Worm (Caenorhabditis elegans): Measurements from ENCODE around the gene flcn-1.

The flcn-1 gene

ce11 chrII:6941520-6941919 lies 13.0 kb downstream of the flcn-1 start:
- TF ChIP-seq unc-130 (tag; optimal IDR thresholded peaks at IDR 0.05) (no peak), fkh-8 (tag; optimal IDR thresholded peaks at IDR 0.05) (peak; percentile 17), nhr-71 (tag; optimal IDR thresholded peaks at IDR 0.05) (peak; percentile 6), ets-5 (GFP tag; IDR thresholded peaks at IDR 0.05) (no peak), fkh-10 (GFP tag; optimal IDR thresholded peaks at IDR 0.05) (peak; percentile 7), unc-86 (tag; optimal IDR thresholded peaks at IDR 0.05) (peak; percentile 25), lin-14 (GFP tag; optimal IDR thresholded peaks at IDR 0.05) (peak; percentile 70)

ce11 chrII:6943299-6944051 lies 14.9 kb downstream of the flcn-1 start:
- TF ChIP-seq C16A3.4 (tag; optimal IDR thresholded peaks at IDR 0.05) (no peak), ceh-82 (tag; optimal IDR thresholded peaks at IDR 0.05) (peak in 2 of 3 experiments; percentile 11 to 56), mdl-1 (tag; optimal IDR thresholded peaks at IDR 0.05) (no peak), C04F5.9 (tag; optimal IDR thresholded peaks at IDR 0.05) (peak; percentile 27), elt-2 (tag; optimal IDR thresholded peaks at IDR 0.05) (peak; percentile 18), lin-14 (GFP tag; optimal IDR thresholded peaks at IDR 0.05) (peak; percentile 77), lin-13 (GFP tag; optimal IDR thresholded peaks at IDR 0.05) (no peak), lin-39 (tag; optimal IDR thresholded peaks at IDR 0.05) (no peak), lsy-2 (tag; optimal IDR thresholded peaks at IDR 0.05) (peak in 1 of 2 experiments; percentile 9), dsc-1 (tag; optimal IDR thresholded peaks at IDR 0.05) (peak; percentile 47), nhr-47 (tag; optimal IDR thresholded peaks at IDR 0.05) (peak; percentile 52), sptf-1 (tag; optimal IDR thresholded peaks at IDR 0.05) (no peak), egl-13 (tag; optimal IDR thresholded peaks at IDR 0.05) (no peak), ces-1 (GFP tag; optimal IDR thresholded peaks at IDR 0.05) (no peak), tlp-1 (tag; optimal IDR thresholded peaks at IDR 0.05) (no peak), unc-62 (GFP tag; optimal IDR thresholded peaks at IDR 0.05) (no peak), unc-86 (tag; optimal IDR thresholded peaks at IDR 0.05) (peak; percentile 35), skn-1 (tag; optimal IDR thresholded peaks at IDR 0.05) (peak; percentile 39), snu-23 (GFP tag; optimal IDR thresholded peaks at IDR 0.05) (peak; percentile 8), egl-27 (tag; optimal IDR thresholded peaks at IDR 0.05) (no peak), mef-2 (tag; optimal IDR thresholded peaks at IDR 0.05) (no peak), fkh-8 (tag; optimal IDR thresholded peaks at IDR 0.05) (peak; percentile 49), lin-15B (tag; optimal IDR thresholded peaks at IDR 0.05) (no peak), fkh-10 (GFP tag; optimal IDR thresholded peaks at IDR 0.05) (no peak), nhr-90 (tag; optimal IDR thresholded peaks at IDR 0.05; ENCODE audit: poor library complexity) (no peak), nhr-12 (tag; optimal IDR thresholded peaks at IDR 0.05) (no peak), tbx-2 (tag; optimal IDR thresholded peaks at IDR 0.05) (peak; percentile 25), nhr-20 (tag; optimal IDR thresholded peaks at IDR 0.05) (no peak), Y116A8C.19 (tag; optimal IDR thresholded peaks at IDR 0.05; ENCODE audit: borderline replicate concordance) (no peak), F16B12.6 (tag; optimal IDR thresholded peaks at IDR 0.05) (no peak), hlh-4 (tag; optimal IDR thresholded peaks at IDR 0.05) (no peak), nhr-237 (tag; optimal IDR thresholded peaks at IDR 0.05) (no peak), unc-98 (GFP tag; IDR thresholded peaks at IDR 0.05) (no peak), sup-37 (GFP tag; optimal IDR thresholded peaks at IDR 0.05) (no peak), nhr-76 (tag; optimal IDR thresholded peaks at IDR 0.05) (no peak), ama-1 (optimal IDR thresholded peaks at IDR 0.05) (no peak), mab-9 (GFP tag; IDR thresholded peaks at IDR 0.05) (no peak), rnt-1 (tag; optimal IDR thresholded peaks at IDR 0.05) (peak; percentile 23), fkh-4 (tag; optimal IDR thresholded peaks at IDR 0.05; ENCODE audit: borderline replicate concordance) (no peak), blmp-1 (tag; optimal IDR thresholded peaks at IDR 0.05) (no peak), lin-35 (GFP tag; optimal IDR thresholded peaks at IDR 0.05) (no peak), nhr-84 (tag; optimal IDR thresholded peaks at IDR 0.05) (no peak), efl-1 (optimal IDR thresholded peaks at IDR 0.05) (peak in 1 of 2 experiments; percentile 3), efl-1 (GFP tag; optimal IDR thresholded peaks at IDR 0.05 in 1 of 2) (peak in 1 of 2 experiments; percentile 79), nhr-71 (tag; optimal IDR thresholded peaks at IDR 0.05) (peak; percentile 9), efl-3 (GFP tag; optimal IDR thresholded peaks at IDR 0.05) (no peak), swsn-7 (tag; optimal IDR thresholded peaks at IDR 0.05) (peak; percentile 33), elt-3 (tag; optimal IDR thresholded peaks at IDR 0.05) (no peak)

All from whole organism, L1 larva.